Worm (Caenorhabditis elegans) whole organism, midembryonic: ENCODE data around the gene F11A5.9.

Experiments
- T22C8.4 ChIP-seq: fragments of 200-800 bp; sonication (Bioruptor generic); IDR thresholded peaks from 2 replicates; pipeline ENCODE4 v1.3.6; 2022; ENCODE audit warnings: missing genetic modification characterization, missing compliant biosample characterization
- cog-1 ChIP-seq: sonication (generic microtip); optimal IDR thresholded peaks from 2 replicates; lab custom pipeline; 2016; ENCODE audit warnings: missing genetic modification characterization, missing compliant biosample characterization
- flt-1 ChIP-seq: fragments of 200-800 bp; sonication (Bioruptor generic); IDR thresholded peaks from 2 replicates; pipeline ENCODE4 v1.3.6; 2022; ENCODE audit warnings: missing genetic modification characterization, missing compliant biosample characterization
- klf-2 ChIP-seq: fragments of 200-800 bp; sonication (Bioruptor generic); conservative IDR thresholded peaks from 2 replicates; pipeline ENCODE4 v1.3.6; 2022; ENCODE audit warnings: missing genetic modification reagents, missing genetic modification characterization, missing compliant biosample characterization
- med-1 ChIP-seq: sonication (generic microtip); optimal IDR thresholded peaks from 2 replicates; lab custom pipeline; 2017; ENCODE audit warnings: missing genetic modification characterization, mild to moderate bottlenecking, missing compliant biosample characterization, antibody characterized with exemption, missing genetic modification reagents; ENCODE audit not compliant: insufficient read depth
- ref-1 ChIP-seq: fragments of 200-800 bp; sonication (Bioruptor generic); conservative IDR thresholded peaks from 2 replicates; pipeline ENCODE4 v1.3.6; 2022; ENCODE audit warnings: missing genetic modification reagents, missing genetic modification characterization, missing compliant biosample characterization
- tab-1 ChIP-seq: fragments of 200-800 bp; sonication (Bioruptor generic); IDR thresholded peaks from 2 replicates; pipeline ENCODE4 v1.3.6; 2022; ENCODE audit warnings: missing genetic modification characterization, missing compliant biosample characterization
- ztf-23 ChIP-seq: fragments of 200-800 bp; sonication (Bioruptor generic); IDR thresholded peaks from 2 replicates; pipeline ENCODE4 v1.3.6; 2022; ENCODE audit warnings: missing genetic modification reagents, missing genetic modification characterization, missing compliant biosample characterization
- ztf-29 ChIP-seq: fragments of 200-800 bp; sonication (Bioruptor generic); IDR thresholded peaks from 2 replicates; pipeline ENCODE4 v1.3.6; 2022; ENCODE audit warnings: missing genetic modification reagents, missing genetic modification characterization, missing compliant biosample characterization

DNA sequence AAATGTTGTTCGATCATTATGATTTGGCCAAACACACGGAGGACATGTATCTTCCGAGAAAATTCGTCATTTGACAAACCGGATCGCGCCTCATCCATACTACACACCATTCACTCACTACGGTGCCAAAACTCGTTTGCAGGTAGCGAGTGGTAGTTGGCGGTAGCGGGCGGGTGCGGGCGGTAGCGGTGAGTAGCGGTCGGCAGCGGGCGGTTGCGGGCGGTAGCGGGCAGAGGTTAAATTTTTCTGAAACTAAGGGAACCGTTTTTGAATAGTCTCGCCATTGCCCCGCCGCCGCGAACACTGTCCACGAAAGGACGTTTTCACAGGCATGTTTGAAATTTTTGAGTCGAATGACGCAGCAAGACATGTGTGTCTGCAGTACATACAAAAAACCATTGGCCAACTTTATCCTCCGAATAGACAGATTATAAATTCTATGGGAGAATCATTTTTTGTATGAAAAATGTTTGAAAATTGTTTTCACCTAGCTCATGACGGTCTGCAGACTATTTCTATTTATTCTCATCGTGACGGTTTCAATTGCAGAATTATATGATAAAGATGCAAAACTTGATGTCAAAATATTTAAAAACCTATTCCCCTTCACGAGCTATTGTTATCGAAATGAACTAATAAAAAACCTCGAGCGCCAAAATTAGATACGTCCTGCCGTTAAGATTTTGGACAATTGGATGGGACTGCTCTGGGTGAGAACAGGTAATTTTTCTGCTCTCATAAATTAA lies 4.3 kb upstream of the F11A5.9 start, which contains the start of gene F11A5.16:
- TF ChIP-seq klf-2 (GFP tag; lab: Robert Waterston, UW) (no peak), ztf-29 (GFP tag; lab: Robert Waterston, UW) (no peak), cog-1 (no peak), ref-1 (GFP tag; lab: Robert Waterston, UW) (no peak), med-1 (GFP tag; lab: Kevin White, UChicago) (no peak), T22C8.4 (GFP tag; lab: Robert Waterston, UW) (no peak), flt-1 (GFP tag; lab: Robert Waterston, UW) (no peak), ztf-23 (GFP tag; lab: Robert Waterston, UW) (no peak), tab-1 (GFP tag; lab: Robert Waterston, UW) (0 out of 2 replicates have a peak, but pooled peaks have one; percentile 18)
